Fruit fly (Drosophila melanogaster): ENCODE measurements around the gene CG10646.

Gene CG10646

dm6 chr3L:12506963-12507552 is 3.4 kb upstream of the CG10646 start (continued):
- TF ChIP-seq ewg (GFP tag; optimal IDR thresholded peaks at IDR 0.05): peak; percentile 71
- peak; percentile 62 for TF ChIP-seq her (GFP tag; optimal IDR thresholded peaks at IDR 0.05)
- no peak for TF ChIP-seq Sox102F (GFP tag; optimal IDR thresholded peaks at IDR 0.05)
- TF ChIP-seq HLHmδ (GFP tag; optimal IDR thresholded peaks at IDR 0.05): peak; percentile 14
- no peak for TF ChIP-seq abd-A (tag; optimal IDR thresholded peaks at IDR 0.05)
- peak; percentile 69 for TF ChIP-seq Hey (tag; optimal IDR thresholded peaks at IDR 0.05)
- TF ChIP-seq row (GFP tag; IDR thresholded peaks at IDR 0.05): peak; percentile 30; the same call in 1 of the 3 replicates
- peak; percentile 76; the same call in 2 of the 3 replicates for TF ChIP-seq CG6175 (GFP tag; IDR thresholded peaks at IDR 0.05)
- TF ChIP-seq hkb (optimal IDR thresholded peaks at IDR 0.05): no peak
- TF ChIP-seq hkb (GFP tag; IDR thresholded peaks at IDR 0.05): 0 out of 2 replicates have a peak, but pooled peaks have one; percentile 23

DNA sequence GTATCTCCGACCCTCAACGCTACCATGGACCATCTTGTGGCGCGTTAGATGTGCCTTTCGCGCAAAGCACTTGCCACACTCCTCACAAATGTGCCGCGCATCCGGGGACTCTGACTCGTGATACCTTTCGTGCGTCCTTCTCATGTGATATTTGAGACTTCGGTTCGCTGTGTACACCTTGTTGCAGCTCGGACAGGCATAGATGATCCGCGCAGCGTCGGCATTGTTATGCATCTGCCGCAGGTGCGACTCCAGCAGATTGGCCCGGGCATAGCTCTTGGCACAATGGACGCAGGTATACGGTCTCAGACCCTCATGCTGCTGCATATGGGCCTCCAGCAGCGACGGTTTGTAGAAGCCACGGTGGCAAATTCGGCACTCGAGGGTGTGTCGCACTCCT is 2.3 kb upstream of the CG10646 start:
- no peak for TF ChIP-seq abd-A (tag; optimal IDR thresholded peaks at IDR 0.05)
- 0 out of 3 replicates have a peak, but pooled peaks have one; percentile 23 for TF ChIP-seq HLH4C (GFP tag; IDR thresholded peaks at IDR 0.05; ENCODE audit: partially characterized antibody)
- TF ChIP-seq CG16813 (GFP tag; IDR thresholded peaks at IDR 0.05; ENCODE audit: partially characterized antibody): 0 out of 3 replicates have a peak, but pooled peaks have one; percentile 10
- no peak for TF ChIP-seq vvl (GFP tag; IDR thresholded peaks at IDR 0.05)
- TF ChIP-seq CG12659 (GFP tag; optimal IDR thresholded peaks at IDR 0.05): no peak
- TF ChIP-seq NfI (GFP tag; optimal IDR thresholded peaks at IDR 0.05): no peak
- TF ChIP-seq CG15479 (GFP tag; optimal IDR thresholded peaks at IDR 0.05): peak; percentile 35
- no peak for TF ChIP-seq CG7928 (GFP tag; optimal IDR thresholded peaks at IDR 0.05)
- TF ChIP-seq CG13894 (tag; optimal IDR thresholded peaks at IDR 0.05): no peak
- peak; percentile 11 for TF ChIP-seq MESR4 (GFP tag; optimal IDR thresholded peaks at IDR 0.05)
- peak; percentile 82 for TF ChIP-seq ac (GFP tag; optimal IDR thresholded peaks at IDR 0.05)
- TF ChIP-seq Med (GFP tag): peak; percentile 39
- 0 out of 2 replicates have a peak, but pooled peaks have one; percentile 14 for TF ChIP-seq lmd (GFP tag; IDR thresholded peaks at IDR 0.05)
- TF ChIP-seq pnt (GFP tag; optimal IDR thresholded peaks at IDR 0.05): no peak
- peak; percentile 60 for TF ChIP-seq D (optimal IDR thresholded peaks at IDR 0.05)
- TF ChIP-seq D (GFP tag; optimal IDR thresholded peaks at IDR 0.05): no peak
- no peak for TF ChIP-seq en (GFP tag; optimal IDR thresholded peaks at IDR 0.05)
- TF ChIP-seq Opbp (GFP tag; IDR thresholded peaks at IDR 0.05; ENCODE audit: partially characterized antibody): 0 out of 3 replicates have a peak, but pooled peaks have one; percentile 9
- TF ChIP-seq Ets65A (GFP tag): peak; percentile 30
- 0 out of 3 replicates have a peak, but pooled peaks have one; percentile 20 for TF ChIP-seq CG3726 (GFP tag; IDR thresholded peaks at IDR 0.05)
- no peak for TF ChIP-seq D19B (GFP tag; optimal IDR thresholded peaks at IDR 0.05)
- peak; percentile 68 for TF ChIP-seq twi (tag; optimal IDR thresholded peaks at IDR 0.05)

- TF ChIP-seq odd (GFP tag; optimal IDR thresholded peaks at IDR 0.05) (no peak), grau (tag; optimal IDR thresholded peaks at IDR 0.05) (peak; percentile 53), CG9727 (GFP tag; optimal IDR thresholded peaks at IDR 0.05) (peak; percentile 26), sens (GFP tag) (peak; percentile 91), CG34376 (GFP tag; optimal IDR thresholded peaks at IDR 0.05) (no peak), CG6683 (GFP tag; optimal IDR thresholded peaks at IDR 0.05) (no peak), CG12391 (tag; optimal IDR thresholded peaks at IDR 0.05) (peak; percentile 79), dan (GFP tag; IDR thresholded peaks at IDR 0.05) (no peak), CG18599 (GFP tag; optimal IDR thresholded peaks at IDR 0.05) (no peak), inv (GFP tag; IDR thresholded peaks at IDR 0.05; ENCODE audit: partially characterized antibody) (no peak), Optix (GFP tag; IDR thresholded peaks at IDR 0.05) (no peak), br (optimal IDR thresholded peaks at IDR 0.05) (no peak), CG34422 (GFP tag; IDR thresholded peaks at IDR 0.05) (peak; percentile 55; the same call in 1 of the 3 replicates), lmd (GFP tag; IDR thresholded peaks at IDR 0.05) (no peak), CG12942 (GFP tag; optimal IDR thresholded peaks at IDR 0.05) (no peak), CG31365 (tag; optimal IDR thresholded peaks at IDR 0.05) (no peak), CG17612 (GFP tag; IDR thresholded peaks at IDR 0.05) (no peak), CG16779 (GFP tag; IDR thresholded peaks at IDR 0.05) (no peak), sob (GFP tag; IDR thresholded peaks at IDR 0.05) (peak; percentile 37; the same call in 1 of the 2 replicates)
Measured at dm6 chr3L:12501249-12501648, 2.4 kb downstream of the CG10646 start, which contains the start of the genes CG10638 and CG10681. Gene CG10638 (minus strand): TSS chr3L:12501311. Gene CG10681 (plus strand): TSS chr3L:12501513.
